Worm (Caenorhabditis elegans): Measurements from ENCODE around the gene famp-1.
"Not testable (repeated sequence)": the region's sequence is repeated elsewhere in the genome, so short reads cannot be mapped to it uniquely, and the experiment has no call there.

famp-1 gene

DNA sequence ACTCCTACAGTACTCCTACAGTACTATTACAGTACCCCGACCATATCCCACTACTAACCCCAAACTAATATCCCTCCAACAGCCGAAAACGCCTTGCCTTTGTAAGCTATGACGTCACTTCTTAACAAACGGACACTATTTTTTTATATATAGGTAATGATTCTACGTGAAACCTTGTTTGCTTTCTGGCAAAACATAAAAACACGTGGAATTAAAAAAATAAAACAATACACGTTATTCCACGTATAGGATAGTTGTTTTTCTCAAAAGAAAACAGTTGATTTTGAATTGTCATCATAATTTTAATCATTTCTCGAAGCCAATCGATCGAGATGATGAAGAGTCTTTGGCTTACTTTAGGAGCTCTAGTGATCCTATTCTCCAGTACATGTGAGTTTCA is 17.9 kb downstream of the famp-1 start, which contains the start of gene M70.1:
Gene M70.1, plus strand, starts transcription at position 301 of the 400 bp plus-strand sequence.
- TF ChIP-seq nhr-20 (tag; optimal IDR thresholded peaks at IDR 0.05); aha-1 (tag; optimal IDR thresholded peaks at IDR 0.05); ama-1 (optimal IDR thresholded peaks at IDR 0.05): not testable (repeated sequence)

ce11 chrIV:2242349-2243088 is 20.9 kb downstream of the famp-1 start, which contains the start of the genes M70.3 and M70.2:
Gene M70.3, minus strand, starts transcription at chrIV:2242449.
Gene M70.2, plus strand, starts transcription at chrIV:2243038.
- TF ChIP-seq ztf-11 (tag; optimal IDR thresholded peaks at IDR 0.05) (no peak), efl-1 (optimal IDR thresholded peaks at IDR 0.05) (no peak), efl-1 (GFP tag; optimal IDR thresholded peaks at IDR 0.05 in 1 of 2) (peak in 1 of 2 experiments; percentile 54)

ce11 chrIV:2236654-2237613 is 26.5 kb downstream of the famp-1 start:
- TF ChIP-seq efl-1 (optimal IDR thresholded peaks at IDR 0.05) (no peak), efl-1 (GFP tag; optimal IDR thresholded peaks at IDR 0.05 in 1 of 2) (peak in 1 of 2 experiments; percentile 56), mab-9 (GFP tag; IDR thresholded peaks at IDR 0.05) (peak; percentile 13; the same call in 1 of the 2 replicates), nhr-76 (tag; optimal IDR thresholded peaks at IDR 0.05) (no peak)

DNA sequence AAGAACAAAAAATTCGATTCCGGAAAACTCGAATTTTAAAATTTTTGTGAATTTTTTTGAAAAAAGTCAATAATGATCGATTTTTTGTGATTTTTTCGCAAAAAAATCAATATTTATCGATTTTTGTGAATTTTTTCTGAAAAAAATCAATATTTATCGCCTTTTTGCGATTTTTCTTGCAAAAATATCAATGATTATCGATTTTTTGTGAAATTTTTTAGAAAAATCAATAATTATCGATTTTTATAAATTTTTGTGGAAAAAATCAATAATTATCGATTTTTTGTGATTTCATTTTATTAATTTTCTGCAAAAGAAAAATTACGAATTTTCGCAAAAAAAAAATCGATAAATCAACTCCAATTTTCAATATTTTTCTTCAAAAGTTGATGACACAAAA is 27.5 kb downstream of the famp-1 start:
- no peak for TF ChIP-seq lin-35 (GFP tag; optimal IDR thresholded peaks at IDR 0.05)
- TF ChIP-seq unc-130 (tag; optimal IDR thresholded peaks at IDR 0.05): no peak
- no peak for TF ChIP-seq nhr-12 (tag; optimal IDR thresholded peaks at IDR 0.05)
- TF ChIP-seq swsn-7 (tag; optimal IDR thresholded peaks at IDR 0.05): no peak
- TF ChIP-seq pag-3 (tag; optimal IDR thresholded peaks at IDR 0.05; ENCODE audit: borderline replicate concordance, insufficient read depth): no peak
- TF ChIP-seq hlh-4 (tag; optimal IDR thresholded peaks at IDR 0.05): no peak
- no peak for TF ChIP-seq aha-1 (tag; optimal IDR thresholded peaks at IDR 0.05)
- no peak for TF ChIP-seq F16B12.6 (tag; optimal IDR thresholded peaks at IDR 0.05)
- TF ChIP-seq snpc-4 (tag; optimal IDR thresholded peaks at IDR 0.05): no peak
- TF ChIP-seq hlh-17 (GFP tag; optimal IDR thresholded peaks at IDR 0.05; ENCODE audit: borderline replicate concordance): no peak
- no peak for TF ChIP-seq ztf-11 (tag; optimal IDR thresholded peaks at IDR 0.05)
- no peak for TF ChIP-seq jun-1 (tag; optimal IDR thresholded peaks at IDR 0.05)
- TF ChIP-seq pqm-1 (tag; optimal IDR thresholded peaks at IDR 0.05): no peak

- TF ChIP-seq ceh-88 (GFP tag; IDR thresholded peaks at IDR 0.05): no peak
- TF ChIP-seq xbp-1 (tag; optimal IDR thresholded peaks at IDR 0.05): no peak
- no peak for TF ChIP-seq sup-37 (GFP tag; optimal IDR thresholded peaks at IDR 0.05)
- no peak for TF ChIP-seq ama-1 (optimal IDR thresholded peaks at IDR 0.05)
- no peak for TF ChIP-seq fkh-8 (tag; optimal IDR thresholded peaks at IDR 0.05)
- no peak for TF ChIP-seq efl-1 (optimal IDR thresholded peaks at IDR 0.05)
- no peak for TF ChIP-seq efl-1 (GFP tag; optimal IDR thresholded peaks at IDR 0.05 in 1 of 2)
- no peak for TF ChIP-seq lin-13 (GFP tag; optimal IDR thresholded peaks at IDR 0.05)
- TF ChIP-seq ztf-4 (tag; optimal IDR thresholded peaks at IDR 0.05): no peak
- TF ChIP-seq zip-4 (GFP tag; optimal IDR thresholded peaks at IDR 0.05): no peak
- TF ChIP-seq nhr-20 (tag; optimal IDR thresholded peaks at IDR 0.05): no peak
- no peak for TF ChIP-seq snpc-4 (tag; optimal IDR thresholded peaks at IDR 0.05)
- no peak for TF ChIP-seq unc-86 (tag; optimal IDR thresholded peaks at IDR 0.05)
- no peak for TF ChIP-seq grh-1 (GFP tag; IDR thresholded peaks at IDR 0.05)
- TF ChIP-seq ets-5 (GFP tag; IDR thresholded peaks at IDR 0.05): no peak
- TF ChIP-seq pqm-1 (tag; optimal IDR thresholded peaks at IDR 0.05): no peak
- no peak for TF ChIP-seq Y116A8C.19 (tag; optimal IDR thresholded peaks at IDR 0.05; ENCODE audit: borderline replicate concordance)
- TF ChIP-seq sox-4 (tag; optimal IDR thresholded peaks at IDR 0.05): no peak
- TF ChIP-seq dsc-1 (tag; optimal IDR thresholded peaks at IDR 0.05): no peak
- TF ChIP-seq blmp-1 (tag; optimal IDR thresholded peaks at IDR 0.05): no peak
- no peak for TF ChIP-seq snu-23 (GFP tag; optimal IDR thresholded peaks at IDR 0.05)
These were observed 34.8 kb downstream of the famp-1 start for ce11 chrIV:2228678-2229077.

All from whole organism, L1 larva.